Worm (Caenorhabditis elegans): ENCODE data around the gene str-8.
"Not testable (repeated sequence)": the region's sequence is repeated elsewhere in the genome, so short reads cannot be mapped to it uniquely, and the experiment has no call there.

The str-8 gene

ce11 chrV:15752049-15752448 lies 2.8 kb upstream of the str-8 start, which contains the start of gene str-43:
TSS of gene str-43 (minus strand) at chrV:15752149.
- TF ChIP-seq unc-62 (GFP tag; optimal IDR thresholded peaks at IDR 0.05) (no peak), cebp-1 (GFP tag; IDR thresholded peaks at IDR 0.05) (no peak), cebp-1 (tag; optimal IDR thresholded peaks at IDR 0.05) (no peak), egrh-3 (GFP tag; IDR thresholded peaks at IDR 0.05) (no peak), aptf-2 (GFP tag; conservative IDR thresholded peaks at IDR 0.05) (no peak), pha-4 (tag; optimal IDR thresholded peaks at IDR 0.05) (no peak), ets-4 (GFP tag; optimal IDR thresholded peaks at IDR 0.05) (no peak), tbp1 (GFP tag; optimal IDR thresholded peaks at IDR 0.05) (no peak), hmg-1.2 (GFP tag; IDR thresholded peaks at IDR 0.05) (no peak), F10E7.11 (tag; optimal IDR thresholded peaks at IDR 0.05) (no peak)

- not testable (repeated sequence) for TF ChIP-seq ama-1 (optimal IDR thresholded peaks at IDR 0.05); ama-1 (GFP tag; optimal IDR thresholded peaks at IDR 0.05); hlh-12 (tag; optimal IDR thresholded peaks at IDR 0.05); Y53F4B.3 (GFP tag; IDR thresholded peaks at IDR 0.05)
These were observed 1.9 kb upstream of the str-8 start, which contains the start of gene str-5 for ce11 chrV:15752941-15753340. TSS of gene str-5 (plus strand) at chrV:15753241.

ce11 chrV:15757645-15758044 lies 2.8 kb downstream of the str-8 start:
- TF ChIP-seq egl-44 (GFP tag; IDR thresholded peaks at IDR 0.05) = no peak
- TF ChIP-seq let-607 (tag; optimal IDR thresholded peaks at IDR 0.05) = no peak
- TF ChIP-seq F39B2.1 (GFP tag; IDR thresholded peaks at IDR 0.05) = no peak
- no peak for TF ChIP-seq F22D6.2 (tag; optimal IDR thresholded peaks at IDR 0.05)
- TF ChIP-seq bed-1 (GFP tag; IDR thresholded peaks at IDR 0.05) = no peak
- TF ChIP-seq ZK185.1 (tag; optimal IDR thresholded peaks at IDR 0.05; ENCODE audit: poor library complexity, severe bottlenecking) = no peak
- no peak for TF ChIP-seq cebp-2 (GFP tag; IDR thresholded peaks at IDR 0.05)

DNA sequence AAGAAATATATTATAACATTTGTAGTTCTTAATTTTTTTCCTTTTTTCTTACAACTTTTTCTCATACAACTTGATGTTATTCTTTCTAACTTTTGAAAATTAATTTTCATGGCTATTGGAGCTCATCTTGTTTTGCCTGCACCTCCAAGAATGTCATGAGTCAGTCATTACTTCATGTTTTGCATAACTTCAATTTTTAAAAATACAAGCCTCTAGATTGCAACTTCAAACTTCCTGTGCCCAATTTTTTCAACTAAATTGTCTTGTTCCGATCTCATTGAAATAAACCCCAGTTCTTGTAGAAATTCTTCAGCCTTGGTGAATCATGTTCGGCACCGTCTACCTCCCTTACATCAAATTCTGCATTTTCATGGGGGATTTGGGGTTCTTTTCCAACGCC lies 3.6 kb downstream of the str-8 start, which contains the start of gene str-9:
str-9 (plus strand) TSS at position 301 of the 400 bp plus-strand sequence.
- TF ChIP-seq F57C9.4 (tag; optimal IDR thresholded peaks at IDR 0.05) (no peak), F57A8.1 (GFP tag; optimal IDR thresholded peaks at IDR 0.05) (no peak), let-526 (GFP tag; IDR thresholded peaks at IDR 0.05) (no peak), aptf-3 (GFP tag; IDR thresholded peaks at IDR 0.05) (no peak), xnd-1 (tag; optimal IDR thresholded peaks at IDR 0.05) (no peak), sdz-38 (tag; optimal IDR thresholded peaks at IDR 0.05) (no peak)

- TF ChIP-seq nhr-120 (GFP tag; IDR thresholded peaks at IDR 0.05) = no peak
- peak; percentile 92 for TF ChIP-seq nfyb-1 (GFP tag; IDR thresholded peaks at IDR 0.05)
- no peak for TF ChIP-seq nhr-179 (tag; optimal IDR thresholded peaks at IDR 0.05)
- TF ChIP-seq snpc-4 (GFP tag; optimal IDR thresholded peaks at IDR 0.05) = peak; percentile 36
- TF ChIP-seq snpc-4 (tag; optimal IDR thresholded peaks at IDR 0.05) = peak; percentile 70 to 86 (median 81)
- no peak for TF ChIP-seq bed-2 (GFP tag; IDR thresholded peaks at IDR 0.05)
- TF ChIP-seq ceh-27 (GFP tag; optimal IDR thresholded peaks at IDR 0.05) = peak; percentile 65
- TF ChIP-seq aptf-2 (GFP tag; conservative IDR thresholded peaks at IDR 0.05) = no peak
- peak; percentile 86 for TF ChIP-seq F23B12.7 (tag; optimal IDR thresholded peaks at IDR 0.05; ENCODE audit: insufficient read depth)
- TF ChIP-seq rpc-1 (optimal IDR thresholded peaks at IDR 0.05) = no peak
- no peak for TF ChIP-seq rpc-1 (tag; optimal IDR thresholded peaks at IDR 0.05)
- peak; percentile 81; the same call in 1 of the 2 replicates for TF ChIP-seq madf-3 (GFP tag; IDR thresholded peaks at IDR 0.05)
- peak; percentile 67 for TF ChIP-seq ceh-91 (GFP tag; IDR thresholded peaks at IDR 0.05)
- TF ChIP-seq pbrm-1 (GFP tag; IDR thresholded peaks at IDR 0.05) = peak; percentile 92
- peak; percentile 34 for TF ChIP-seq B0261.1 (tag; optimal IDR thresholded peaks at IDR 0.05)
- TF ChIP-seq tlf-1 (GFP tag; optimal IDR thresholded peaks at IDR 0.05) = peak; percentile 88
- TF ChIP-seq repo-1 (tag; optimal IDR thresholded peaks at IDR 0.05) = peak; percentile 70
- peak; percentile 46 for TF ChIP-seq snpc-1.1 (tag; optimal IDR thresholded peaks at IDR 0.05; ENCODE audit: insufficient read depth)
- TF ChIP-seq hmg-1.2 (GFP tag; IDR thresholded peaks at IDR 0.05) = peak; percentile 57
- TF ChIP-seq pha-4 (tag; optimal IDR thresholded peaks at IDR 0.05) = peak; percentile 86
These were observed 11.3 kb downstream of the str-8 start, which contains the start of the genes haf-3 and F57A10.2 for ce11 chrV:15766122-15766594. TSS of gene haf-3 (minus strand) at chrV:15766172. TSS of gene F57A10.2 (plus strand) at chrV:15766575.

Data from whole organism, young adult.